Worm (Caenorhabditis elegans): ENCODE results near the gene F35C11.6.

- TF ChIP-seq pha-4 (tag; optimal IDR thresholded peaks at IDR 0.05) (no peak), ztf-18 (tag; optimal IDR thresholded peaks at IDR 0.05) (no peak)
Observed at ce11 chrII:8214367-8214766, 44.6 kb downstream of the F35C11.6 start, which contains the start of gene M110.10.

Measured in whole organism, young adult.